Worm (Caenorhabditis elegans): ENCODE measurements around the gene M03C11.1.

ce11 chrIII:10383804-10384203 is 12.1 kb downstream of the M03C11.1 start:
- TF ChIP-seq Y55F3AM.14 (GFP tag; optimal IDR thresholded peaks at IDR 0.05) (no peak), nhr-237 (tag; optimal IDR thresholded peaks at IDR 0.05) (no peak), nhr-77 (tag; optimal IDR thresholded peaks at IDR 0.05) (no peak), nhr-23 (tag; optimal IDR thresholded peaks at IDR 0.05) (no peak), sma-9 (GFP tag; optimal IDR thresholded peaks at IDR 0.05) (no peak), sma-9 (tag; optimal IDR thresholded peaks at IDR 0.05) (no peak), blmp-1 (tag; optimal IDR thresholded peaks at IDR 0.05; ENCODE audit: insufficient read depth) (no peak), lsy-2 (tag; optimal IDR thresholded peaks at IDR 0.05) (no peak)
